Fruit fly (Drosophila melanogaster) whole organism, embryonic: Measurements from ENCODE around the gene Bcat.

Experiments used
- Adf1 ChIP-seq: fragments of 200-800 bp; sonication (Bioruptor generic); IDR thresholded peaks from 2 replicates; pipeline ENCODE4 v1.3.6; 2022; ENCODE audit warnings: missing biosample characterization, missing genetic modification characterization
- Bgb ChIP-seq: fragments of 200-800 bp; sonication (Bioruptor generic); IDR thresholded peaks from 2 replicates; pipeline ENCODE4 v1.3.6; 2022; ENCODE audit warnings: missing biosample characterization, missing genetic modification characterization; ENCODE audit not compliant: partially characterized antibody
- CG10274 ChIP-seq: fragments of 200-800 bp; sonication (Bioruptor generic); optimal IDR thresholded peaks from 3 replicates; lab custom pipeline; 2017; ENCODE audit warnings: missing biosample characterization, mild to moderate bottlenecking, missing genetic modification characterization
- CG10543 ChIP-seq: fragments of 200-800 bp; sonication (Bioruptor generic); optimal IDR thresholded peaks from 3 replicates; lab custom pipeline; 2017; ENCODE audit warnings: missing biosample characterization, mild to moderate bottlenecking, missing genetic modification characterization, moderate library complexity
- CG10654 ChIP-seq: fragments of 200-800 bp; sonication (Bioruptor generic); optimal IDR thresholded peaks from 2 replicates; lab custom pipeline; 2016; ENCODE audit warnings: missing biosample characterization, missing genetic modification characterization
- CG12071 ChIP-seq: fragments of 200-800 bp; sonication (Bioruptor generic); optimal IDR thresholded peaks from 3 replicates; lab custom pipeline; 2018; ENCODE audit warnings: missing biosample characterization, mild to moderate bottlenecking, missing genetic modification characterization
- CG14050 ChIP-seq: fragments of 200-800 bp; sonication (Bioruptor generic); IDR thresholded peaks from 3 replicates; pipeline ENCODE4 v1.3.6; 2022; ENCODE audit warnings: missing biosample characterization, missing genetic modification characterization
- CG15696 ChIP-seq: fragments of 200-800 bp; sonication (Bioruptor generic); optimal IDR thresholded peaks from 2 replicates; lab custom pipeline; 2019; ENCODE audit warnings: missing biosample characterization, mild to moderate bottlenecking, missing genetic modification characterization, moderate library complexity
- CG1603 ChIP-seq: fragments of 200-800 bp; sonication (Bioruptor generic); optimal IDR thresholded peaks from 2 replicates; lab custom pipeline; 2019; ENCODE audit warnings: missing biosample characterization, mild to moderate bottlenecking, missing genetic modification characterization, moderate library complexity
- CG17802 ChIP-seq: fragments of 200-800 bp; sonication (Bioruptor generic); optimal IDR thresholded peaks from 2 replicates; lab custom pipeline; 2018; ENCODE audit warnings: missing biosample characterization, mild to moderate bottlenecking, missing genetic modification characterization, moderate library complexity
- CG17829 ChIP-seq: fragments of 200-800 bp; optimal IDR thresholded peaks from 2 replicates; lab custom pipeline; 2019; ENCODE audit warnings: missing biosample characterization, mild to moderate bottlenecking, missing genetic modification characterization, moderate library complexity
- CG3065 ChIP-seq: fragments of 200-800 bp; sonication (Bioruptor generic); optimal IDR thresholded peaks from 2 replicates; lab custom pipeline; 2016; ENCODE audit warnings: missing biosample characterization, missing genetic modification characterization
- CG32767 ChIP-seq: fragments of 200-800 bp; sonication (Bioruptor generic); IDR thresholded peaks from 2 replicates; pipeline ENCODE4 v1.3.6; 2022; ENCODE audit warnings: missing biosample characterization, missing genetic modification characterization
- CG43689 ChIP-seq: fragments of 200-800 bp; sonication (Bioruptor generic); IDR thresholded peaks from 2 replicates; pipeline ENCODE4 v1.3.6; 2022; ENCODE audit warnings: missing biosample characterization, missing genetic modification characterization
- CG4707 ChIP-seq: fragments of 200-800 bp; sonication (Bioruptor generic); optimal IDR thresholded peaks from 2 replicates; lab custom pipeline; 2018; ENCODE audit warnings: missing biosample characterization, mild to moderate bottlenecking, missing genetic modification characterization, moderate library complexity
- CG6254 ChIP-seq: fragments of 200-800 bp; sonication (Bioruptor generic); optimal IDR thresholded peaks from 3 replicates; lab custom pipeline; 2017; ENCODE audit warnings: mild to moderate bottlenecking, missing biosample characterization, missing genetic modification reagents, missing genetic modification characterization
- CG6689 ChIP-seq: fragments of 200-800 bp; sonication (Bioruptor generic); IDR thresholded peaks from 2 replicates; pipeline ENCODE4 v1.3.6; 2022; ENCODE audit warnings: missing biosample characterization, missing genetic modification characterization
- CG6854 ChIP-seq: fragments of 200-800 bp; sonication (Bioruptor generic); optimal IDR thresholded peaks from 3 replicates; lab custom pipeline; 2017; ENCODE audit warnings: missing biosample characterization, mild to moderate bottlenecking, missing genetic modification characterization
- CG7372 ChIP-seq: fragments of 200-800 bp; sonication (Bioruptor generic); IDR thresholded peaks from 2 replicates; pipeline ENCODE4 v1.3.6; 2022; ENCODE audit warnings: missing biosample characterization, missing genetic modification characterization
- CG8924 ChIP-seq: fragments of 200-800 bp; optimal IDR thresholded peaks from 3 replicates; lab custom pipeline; 2019; ENCODE audit warnings: missing biosample characterization, mild to moderate bottlenecking, missing genetic modification characterization, moderate library complexity
- CG9932 ChIP-seq: fragments of 200-800 bp; sonication (Bioruptor generic); IDR thresholded peaks from 2 replicates; pipeline ENCODE4 v1.3.6; 2022; ENCODE audit warnings: missing biosample characterization, missing genetic modification characterization
- Chrac-16 ChIP-seq: fragments of 200-800 bp; sonication (Bioruptor generic); optimal IDR thresholded peaks from 3 replicates; lab custom pipeline; 2016; ENCODE audit warnings: missing biosample characterization, missing genetic modification characterization
- Dek ChIP-seq: fragments of 200-800 bp; sonication (Bioruptor generic); optimal IDR thresholded peaks from 3 replicates; lab custom pipeline; 2019; ENCODE audit warnings: missing biosample characterization, mild to moderate bottlenecking, missing genetic modification characterization, moderate library complexity
- Drgx ChIP-seq: fragments of 200-800 bp; sonication (Bioruptor generic); IDR thresholded peaks from 2 replicates; pipeline ENCODE4 v1.3.6; 2022; ENCODE audit warnings: missing biosample characterization, missing genetic modification characterization
- H15 ChIP-seq: fragments of 200-800 bp; sonication (Bioruptor generic); IDR thresholded peaks from 3 replicates; pipeline ENCODE4 v1.3.6; 2022; ENCODE audit warnings: missing biosample characterization, missing genetic modification characterization
- HLH3B ChIP-seq: fragments of 200-800 bp; sonication (Bioruptor generic); IDR thresholded peaks from 2 replicates; pipeline ENCODE4 v1.3.6; 2022; ENCODE audit warnings: missing biosample characterization, missing genetic modification characterization
- Hr39 ChIP-seq: fragments of >200 bp; optimal IDR thresholded peaks from 2 replicates; lab custom pipeline; 2017
- NK7.1 ChIP-seq: fragments of 200-800 bp; sonication (Bioruptor generic); optimal IDR thresholded peaks from 3 replicates; lab custom pipeline; 2016; ENCODE audit warnings: missing biosample characterization, missing genetic modification characterization
- Scr ChIP-seq: fragments of 200-800 bp; sonication (Bioruptor generic); IDR thresholded peaks from 2 replicates; pipeline ENCODE4 v1.3.6; 2022; ENCODE audit warnings: missing biosample characterization, missing genetic modification characterization; ENCODE audit not compliant: partially characterized antibody
- TFAM ChIP-seq: fragments of 200-800 bp; sonication (Bioruptor generic); optimal IDR thresholded peaks from 2 replicates; lab custom pipeline; 2017; ENCODE audit warnings: missing biosample characterization, missing genetic modification characterization, inconsistent platforms
- Taf1 ChIP-seq: fragments of 200-800 bp; sonication (Bioruptor generic); IDR thresholded peaks from 2 replicates; pipeline ENCODE4 v1.3.6; 2022; ENCODE audit warnings: missing biosample characterization, missing genetic modification characterization
- ac ChIP-seq: fragments of 200-800 bp; sonication (Bioruptor generic); optimal IDR thresholded peaks from 3 replicates; lab custom pipeline; 2017; ENCODE audit warnings: missing biosample characterization, mild to moderate bottlenecking, missing genetic modification characterization
- ase ChIP-seq: fragments of 200-800 bp; sonication (Bioruptor generic); IDR thresholded peaks from 3 replicates; pipeline ENCODE4 v1.3.6; 2022; ENCODE audit warnings: missing biosample characterization, missing genetic modification characterization
- bigmax ChIP-seq: fragments of 200-800 bp; sonication (Bioruptor generic); optimal IDR thresholded peaks from 2 replicates; lab custom pipeline; 2018; ENCODE audit warnings: missing biosample characterization, mild to moderate bottlenecking, missing genetic modification characterization
- dmrt11E ChIP-seq: fragments of 200-800 bp; sonication (Bioruptor generic); optimal IDR thresholded peaks from 3 replicates; lab custom pipeline; 2018; ENCODE audit warnings: missing biosample characterization, mild to moderate bottlenecking, missing genetic modification characterization, moderate library complexity
- exex ChIP-seq: fragments of 200-800 bp; sonication (Bioruptor generic); optimal IDR thresholded peaks from 4 replicates; lab custom pipeline; 2018; ENCODE audit warnings: missing biosample characterization, mild to moderate bottlenecking, missing genetic modification characterization, moderate library complexity
- gem ChIP-seq: fragments of 200-800 bp; sonication (Bioruptor generic); optimal IDR thresholded peaks from 2 replicates; lab custom pipeline; 2019; ENCODE audit warnings: missing biosample characterization, mild to moderate bottlenecking, missing genetic modification characterization, moderate library complexity
- gfzf ChIP-seq: fragments of 200-800 bp; sonication (Bioruptor generic); optimal IDR thresholded peaks from 2 replicates; lab custom pipeline; 2016; ENCODE audit warnings: missing biosample characterization, mild to moderate bottlenecking, missing genetic modification characterization, moderate library complexity
- gro ChIP-seq: fragments of 200-800 bp; sonication (Bioruptor generic); optimal IDR thresholded peaks from 2 replicates; lab custom pipeline; 2016; ENCODE audit warnings: missing biosample characterization, missing genetic modification characterization
- gsb ChIP-seq: fragments of 200-800 bp; sonication (Bioruptor generic); IDR thresholded peaks from 2 replicates; pipeline ENCODE4 v1.3.6; 2022; ENCODE audit warnings: missing biosample characterization, missing genetic modification characterization
- lov ChIP-seq, 2 experiments: fragments of 200-800 bp in 1 of 2; fragments of >200 bp in 1 of 2; sonication (Bioruptor generic) in 1 of 2; IDR thresholded peaks in 1 of 2; optimal IDR thresholded peaks in 1 of 2; 2 replicates in 1 of 2; 3 replicates in 1 of 2; pipeline versions ENCODE4 v1.3.6 to Lab custom; 2017 to 2022; ENCODE audit warnings: missing biosample characterization in 1 of 2, missing genetic modification characterization in 1 of 2
- org-1 ChIP-seq: fragments of 200-800 bp; sonication (Bioruptor generic); optimal IDR thresholded peaks from 2 replicates; lab custom pipeline; 2017; ENCODE audit warnings: missing biosample characterization, missing genetic modification characterization
- pros ChIP-seq: fragments of 200-800 bp; sonication (Bioruptor generic); optimal IDR thresholded peaks from 3 replicates; lab custom pipeline; 2019; ENCODE audit warnings: missing biosample characterization, mild to moderate bottlenecking, missing genetic modification characterization, moderate library complexity
- pzg ChIP-seq: fragments of 200-800 bp; sonication (Bioruptor generic); optimal IDR thresholded peaks from 3 replicates; lab custom pipeline; 2018; ENCODE audit warnings: missing biosample characterization, mild to moderate bottlenecking, missing genetic modification characterization, moderate library complexity
- row ChIP-seq: fragments of 200-800 bp; sonication (Bioruptor generic); IDR thresholded peaks from 3 replicates; pipeline ENCODE4 v1.3.6; 2022; ENCODE audit warnings: missing biosample characterization, missing genetic modification characterization
- run ChIP-seq: fragments of 200-800 bp; sonication (Bioruptor generic); optimal IDR thresholded peaks from 3 replicates; lab custom pipeline; 2018; ENCODE audit warnings: missing biosample characterization, mild to moderate bottlenecking, missing genetic modification characterization
- sim ChIP-seq: fragments of 200-800 bp; sonication (Bioruptor generic); IDR thresholded peaks from 2 replicates; pipeline ENCODE4 v1.3.6; 2022; ENCODE audit warnings: missing biosample characterization, missing genetic modification characterization
- sima ChIP-seq: fragments of 200-800 bp; sonication (Bioruptor generic); optimal IDR thresholded peaks from 2 replicates; lab custom pipeline; 2016; ENCODE audit warnings: missing biosample characterization, missing genetic modification characterization
- sob ChIP-seq: fragments of 200-800 bp; sonication (Bioruptor generic); IDR thresholded peaks from 2 replicates; pipeline ENCODE4 v1.3.6; 2022; ENCODE audit warnings: missing biosample characterization, missing genetic modification characterization
- zfh1 ChIP-seq: fragments of 200-800 bp; sonication (Bioruptor generic); IDR thresholded peaks from 3 replicates; pipeline ENCODE4 v1.3.6; 2022; ENCODE audit warnings: missing biosample characterization, missing genetic modification characterization

Gene Bcat

DNA sequence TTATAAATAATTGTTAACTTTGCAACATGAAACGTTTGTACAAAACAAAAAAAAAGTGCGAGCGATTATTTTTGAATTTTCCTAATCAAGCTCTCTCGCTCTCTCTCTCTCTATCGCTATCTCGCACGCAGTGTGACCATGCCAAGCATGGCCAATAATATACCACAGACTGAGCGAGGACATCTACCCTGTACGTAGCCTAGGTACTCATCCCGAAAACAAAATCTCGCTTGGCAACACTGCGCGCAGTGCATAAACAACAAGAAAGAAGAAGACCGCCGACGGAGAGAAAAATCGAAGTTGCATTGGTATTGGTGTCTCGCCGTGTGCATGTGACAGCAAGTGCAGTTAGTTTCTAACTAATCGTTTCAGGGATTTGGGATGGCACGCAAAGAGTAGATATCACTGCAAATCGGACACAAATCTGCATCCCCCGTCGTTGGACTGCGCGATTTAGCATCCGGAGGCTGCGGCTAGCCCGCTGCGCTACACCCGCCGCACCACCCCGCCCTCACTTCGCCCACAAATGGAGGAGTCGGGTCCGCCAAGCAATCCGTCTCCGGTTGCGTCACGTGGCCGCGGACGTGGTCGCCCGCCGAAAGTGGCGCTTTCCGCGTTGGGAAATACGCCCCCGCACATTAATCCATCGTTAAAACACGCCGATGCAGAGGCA lies 16.4 kb downstream of the Bcat start, which contains the start of the genes CG1998 and Set2 (continued):
- TF ChIP-seq CG6854 (GFP tag; lab: Kevin White, UChicago) (no peak), CG3065 (GFP tag; lab: Kevin White, UChicago) (no peak), bigmax (GFP tag; lab: Kevin White, UChicago) (peak; percentile 43), H15 (GFP tag; lab: Robert Waterston, UW) (no peak), CG10654 (GFP tag; lab: Kevin White, UChicago) (peak; percentile 10), CG8924 (tag; lab: Kevin White, UChicago) (peak; percentile 45), sob (GFP tag; lab: Robert Waterston, UW) (peak; percentile 65), row (GFP tag; lab: Robert Waterston, UW) (peak; percentile 51; the same call in 2 of the 3 replicates), run (tag; lab: Kevin White, UChicago) (no peak), CG6689 (GFP tag; lab: Robert Waterston, UW) (no peak), Scr (GFP tag; lab: Robert Waterston, UW) (peak; percentile 27; the same call in 1 of the 2 replicates), CG43689 (no peak), CG32767 (GFP tag; lab: Robert Waterston, UW) (0 out of 2 replicates have a peak, but pooled peaks have one; percentile 45), TFAM (GFP tag; lab: Kevin White, UChicago) (no peak), pros (GFP tag; lab: Kevin White, UChicago) (no peak), CG6254 (GFP tag; lab: Kevin White, UChicago) (no peak), exex (tag; lab: Kevin White, UChicago) (no peak), CG7372 (GFP tag; lab: Robert Waterston, UW) (no peak), Adf1 (no peak; the same call in 1 of the 2 replicates), CG9932 (GFP tag; lab: Robert Waterston, UW) (no peak), dmrt11E (tag; lab: Kevin White, UChicago) (no peak), CG1603 (peak; percentile 85), Chrac-16 (GFP tag; lab: Kevin White, UChicago) (no peak), CG4707 (GFP tag; lab: Kevin White, UChicago) (no peak), CG10274 (GFP tag; lab: Kevin White, UChicago) (no peak), ase (GFP tag; lab: Robert Waterston, UW) (no peak), CG14050 (GFP tag; lab: Robert Waterston, UW) (no peak), CG15696 (no peak), lov (optimal IDR thresholded peaks at IDR 0.05; lab: Kevin White, UChicago) (no peak), lov (GFP tag; IDR thresholded peaks at IDR 0.05; lab: Robert Waterston, UW) (no peak), NK7.1 (GFP tag; lab: Kevin White, UChicago) (no peak), gfzf (GFP tag; lab: Kevin White, UChicago) (peak; percentile 98), pzg (GFP tag; lab: Kevin White, UChicago) (peak; percentile 98), Drgx (GFP tag; lab: Robert Waterston, UW) (no peak), sima (GFP tag; lab: Kevin White, UChicago) (no peak), zfh1 (GFP tag; lab: Robert Waterston, UW) (no peak; the same call in 2 of the 3 replicates), CG10543 (peak; percentile 32), gsb (GFP tag; lab: Robert Waterston, UW) (no peak), ac (GFP tag; lab: Kevin White, UChicago) (no peak), sim (GFP tag; lab: Robert Waterston, UW) (no peak), CG17829 (peak; percentile 57), CG17802 (tag; lab: Kevin White, UChicago) (no peak), HLH3B (GFP tag; lab: Robert Waterston, UW) (no peak), Dek (tag; lab: Kevin White, UChicago) (peak; percentile 21), gem (no peak), org-1 (GFP tag; lab: Kevin White, UChicago) (no peak), CG12071 (no peak), gro (GFP tag; lab: Kevin White, UChicago) (peak; percentile 68), Bgb (peak; percentile 54; the same call in 1 of the 2 replicates), Taf1 (GFP tag; lab: Robert Waterston, UW) (no peak), Hr39 (lab: Kevin White, UChicago) (no peak)
